Worm (Caenorhabditis elegans) whole organism, L4 larva: Measurements from ENCODE around the gene efk-1.

Experiments
- D1046.2 ChIP-seq: fragments of 200-800 bp; sonication (Bioruptor generic); IDR thresholded peaks from 2 replicates; pipeline ENCODE4 v1.3.6; 2022; ENCODE audit warnings: missing genetic modification characterization, missing compliant biosample characterization
- T26A8.4 ChIP-seq: fragments of 200-800 bp; sonication (Bioruptor generic); IDR thresholded peaks from 2 replicates; pipeline ENCODE4 v1.3.6; 2022; ENCODE audit warnings: missing genetic modification characterization, missing compliant biosample characterization
- aha-1 ChIP-seq: fragments of 150-350 bp; peaks from one replicate; lab custom pipeline; 2014; ENCODE audit warnings: missing biosample characterization, missing genetic modification characterization
- dpl-1 ChIP-seq: fragments of 150-350 bp; optimal IDR thresholded peaks from 2 replicates; lab custom pipeline; 2014; ENCODE audit warnings: missing biosample characterization, missing genetic modification reagents, missing genetic modification characterization
- hmg-1.1 ChIP-seq: fragments of 200-800 bp; sonication (Bioruptor generic); IDR thresholded peaks from 2 replicates; pipeline ENCODE4 v1.3.6; 2022; ENCODE audit warnings: missing genetic modification reagents, missing genetic modification characterization, missing compliant biosample characterization
- mes-2 ChIP-seq: sonication (generic microtip); optimal IDR thresholded peaks from 2 replicates; lab custom pipeline; 2016; ENCODE audit warnings: missing genotype, mild to moderate bottlenecking, missing genetic modification characterization, missing compliant biosample characterization; ENCODE audit not compliant: poor library complexity, severe bottlenecking

efk-1 gene

ce11 chrIII:6116281-6116886 lies 52.0 kb downstream of the efk-1 start, which contains the start of gene nmt-1:
Gene nmt-1, minus strand, starts transcription at chrIII:6116331.
- no peak for TF ChIP-seq D1046.2 (GFP tag; lab: Robert Waterston, UW)
- 0 out of 2 replicates have a peak, but pooled peaks have one; percentile 20 for TF ChIP-seq T26A8.4 (GFP tag; lab: Robert Waterston, UW)
- peak; percentile 55 for TF ChIP-seq hmg-1.1
- TF ChIP-seq mes-2: peak; percentile 51
- peak; percentile 52 for TF ChIP-seq dpl-1
- TF ChIP-seq aha-1 (tag; lab: Kevin White, UChicago): peak; percentile 86
- TF ChIP-seq, all 104 proteins: peak for 5
